Worm (Caenorhabditis elegans): ENCODE data around the gene F32A5.8.

Gene F32A5.8

DNA sequence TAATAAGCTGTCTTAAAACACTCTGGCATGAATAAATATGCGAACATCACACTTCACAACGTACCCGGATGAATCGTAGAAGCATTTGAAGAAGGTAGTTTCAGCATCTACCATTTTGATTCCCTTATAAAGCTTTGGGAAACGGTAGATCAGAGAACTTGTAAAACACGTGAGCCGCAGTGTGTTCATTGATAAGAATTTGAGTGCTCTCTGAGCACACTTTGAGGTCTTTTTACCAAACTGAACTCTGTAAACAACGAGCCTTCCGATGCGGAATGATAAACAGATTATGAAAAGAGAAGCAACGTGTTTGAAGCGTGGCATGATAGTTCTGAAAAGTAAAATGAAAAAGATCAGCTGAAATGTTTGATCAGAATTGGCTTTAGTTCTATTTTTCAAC, 17.7 kb upstream of the F32A5.8 start, which contains the start of gene aqp-1 (continued):
- TF ChIP-seq daf-12 (tag; optimal IDR thresholded peaks at IDR 0.05) (no peak), unc-130 (GFP tag; optimal IDR thresholded peaks at IDR 0.05) (no peak), daf-8 (GFP tag; IDR thresholded peaks at IDR 0.05) (no peak), nhr-42 (GFP tag; IDR thresholded peaks at IDR 0.05) (0 out of 2 replicates have a peak, but pooled peaks have one; percentile 19), dmd-6 (GFP tag; IDR thresholded peaks at IDR 0.05) (peak; percentile 91), ceh-32 (tag; optimal IDR thresholded peaks at IDR 0.05; ENCODE audit: poor library complexity) (no peak), ceh-82 (tag; optimal IDR thresholded peaks at IDR 0.05) (no peak), dpl-1 (GFP tag; optimal IDR thresholded peaks at IDR 0.05) (no peak), ceh-62 (tag; optimal IDR thresholded peaks at IDR 0.05) (no peak), F49E8.2 (tag; optimal IDR thresholded peaks at IDR 0.05; ENCODE audit: borderline replicate concordance) (no peak), hlh-11 (tag; optimal IDR thresholded peaks at IDR 0.05) (peak; percentile 81), dve-1 (tag; optimal IDR thresholded peaks at IDR 0.05; ENCODE audit: insufficient read depth) (peak; percentile 74), nhr-25 (tag; optimal IDR thresholded peaks at IDR 0.05; ENCODE audit: borderline replicate concordance, insufficient read depth) (no peak), ceh-28 (tag; optimal IDR thresholded peaks at IDR 0.05) (no peak), spr-3 (GFP tag; optimal IDR thresholded peaks at IDR 0.05) (no peak), Y5F2A.4 (GFP tag; optimal IDR thresholded peaks at IDR 0.05) (no peak), daf-16 (GFP tag; optimal IDR thresholded peaks at IDR 0.05) (peak in 1 of 2 experiments; percentile 67), daf-16 (tag; optimal IDR thresholded peaks at IDR 0.05) (peak; percentile 99), lsy-2 (tag; optimal IDR thresholded peaks at IDR 0.05) (peak; percentile 19), F10B5.3 (tag; optimal IDR thresholded peaks at IDR 0.05) (no peak)

DNA sequence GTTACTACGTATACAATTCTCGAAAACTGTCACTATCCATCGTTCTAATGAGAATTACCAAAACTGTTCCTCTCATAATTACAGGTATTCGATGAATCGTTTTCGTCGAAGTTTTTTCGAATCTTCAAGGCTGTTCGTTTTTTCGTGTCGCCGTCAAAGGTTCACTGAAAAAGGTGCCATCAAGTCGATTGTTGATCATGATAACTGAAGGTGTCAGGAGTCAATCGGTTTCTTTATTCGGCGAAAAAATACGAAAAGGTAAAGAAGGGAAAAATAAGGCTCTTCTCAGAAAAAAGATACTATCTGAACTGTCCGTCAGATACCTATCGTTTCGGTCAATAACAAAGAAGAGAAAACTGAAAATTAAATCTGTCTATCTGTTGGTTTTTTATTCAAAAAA, 17.1 kb upstream of the F32A5.8 start:
- TF ChIP-seq lin-15B (tag; optimal IDR thresholded peaks at IDR 0.05) (no peak), unc-62 (GFP tag; optimal IDR thresholded peaks at IDR 0.05 in 1 of 2) (peak in 1 of 2 experiments; percentile 63), unc-62 (tag; optimal IDR thresholded peaks at IDR 0.05) (no peak)

DNA sequence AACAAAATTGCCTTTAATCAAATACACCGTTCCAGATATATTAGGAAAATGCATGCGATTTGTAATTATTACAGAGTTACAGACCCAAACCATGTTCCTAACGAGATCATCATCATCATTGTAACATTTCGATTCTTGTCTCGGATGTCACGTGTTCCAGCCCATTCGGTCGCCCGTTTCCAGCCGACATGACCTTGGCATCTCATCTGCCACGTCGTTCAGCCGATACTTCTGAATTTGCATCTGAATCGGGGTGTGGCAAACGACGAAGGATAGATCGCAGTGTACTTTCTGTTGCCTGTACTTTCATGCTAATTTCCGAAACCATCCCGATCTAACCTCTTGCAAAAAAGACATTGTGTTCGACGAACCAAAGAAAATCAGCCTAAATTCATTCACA, 16.2 kb upstream of the F32A5.8 start:
- no peak for TF ChIP-seq ztf-7 (tag; optimal IDR thresholded peaks at IDR 0.05)
- peak; percentile 94 for TF ChIP-seq aha-1 (tag)
- TF ChIP-seq dpl-1 (GFP tag; optimal IDR thresholded peaks at IDR 0.05): no peak
- peak in 1 of 2 experiments; percentile 68 for TF ChIP-seq unc-62 (GFP tag; optimal IDR thresholded peaks at IDR 0.05 in 1 of 2)
- no peak for TF ChIP-seq unc-62 (tag; optimal IDR thresholded peaks at IDR 0.05)
- TF ChIP-seq Y5F2A.4 (GFP tag; optimal IDR thresholded peaks at IDR 0.05): no peak
- TF ChIP-seq daf-19 (GFP tag; conservative IDR thresholded peaks at IDR 0.05): no peak

DNA sequence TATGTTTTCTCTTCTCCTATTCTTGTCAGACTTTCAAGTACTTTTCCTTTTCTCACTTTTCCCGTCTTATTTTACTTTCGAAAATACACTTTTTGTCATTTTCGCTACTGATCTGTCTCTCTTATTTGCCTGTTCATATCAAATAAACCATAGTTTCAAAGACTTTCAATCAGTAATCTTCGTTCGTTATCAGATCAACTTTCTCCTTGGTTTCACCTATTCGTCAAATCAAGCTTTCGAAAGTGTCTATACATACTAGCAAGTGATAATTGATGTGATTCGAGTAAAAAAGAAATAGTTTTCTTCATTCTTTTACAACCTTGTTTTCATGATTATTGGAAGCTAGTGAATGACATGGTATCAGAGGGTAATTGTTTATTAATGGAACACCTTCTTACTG, 13.2 kb upstream of the F32A5.8 start:
- TF ChIP-seq ztf-11 (tag; optimal IDR thresholded peaks at IDR 0.05): no peak
- no peak for TF ChIP-seq dmd-8 (GFP tag; IDR thresholded peaks at IDR 0.05)
- no peak for TF ChIP-seq lim-7 (GFP tag; IDR thresholded peaks at IDR 0.05)
- no peak for TF ChIP-seq daf-12 (tag; optimal IDR thresholded peaks at IDR 0.05)
- no peak for TF ChIP-seq cey-2 (tag; optimal IDR thresholded peaks at IDR 0.05; ENCODE audit: borderline replicate concordance, insufficient read depth)
- no peak for TF ChIP-seq saeg-2 (GFP tag; IDR thresholded peaks at IDR 0.05)
- TF ChIP-seq ceh-82 (tag; optimal IDR thresholded peaks at IDR 0.05): no peak
- no peak for TF ChIP-seq fos-1 (tag; optimal IDR thresholded peaks at IDR 0.05)
- TF ChIP-seq sdz-12 (GFP tag; optimal IDR thresholded peaks at IDR 0.05): no peak
- TF ChIP-seq ctbp-1 (GFP tag; IDR thresholded peaks at IDR 0.05): no peak
- no peak for TF ChIP-seq snpc-4 (tag; optimal IDR thresholded peaks at IDR 0.05)
- TF ChIP-seq nhr-11 (tag; optimal IDR thresholded peaks at IDR 0.05): no peak
- no peak for TF ChIP-seq egl-43 (GFP tag; IDR thresholded peaks at IDR 0.05)
- TF ChIP-seq nhr-10 (tag; optimal IDR thresholded peaks at IDR 0.05): no peak
- no peak for TF ChIP-seq unc-39 (tag; optimal IDR thresholded peaks at IDR 0.05)
- no peak for TF ChIP-seq lin-1 (GFP tag; IDR thresholded peaks at IDR 0.05)
- no peak for TF ChIP-seq rbr-2 (tag; optimal IDR thresholded peaks at IDR 0.05)
- no peak for TF ChIP-seq aha-1 (tag)

Measured in whole organism, L4 larva.